Worm (Caenorhabditis elegans) whole organism, late embryonic: ENCODE measurements around the gene nhr-98.

Experiments used
- C08G9.2 ChIP-seq: sonication (generic microtip); optimal IDR thresholded peaks from 2 replicates; lab custom pipeline; 2016; ENCODE audit warnings: mild to moderate bottlenecking, missing genetic modification characterization, moderate library complexity, missing compliant biosample characterization
- C38D4.7 ChIP-seq: fragments of 200-800 bp; sonication (Bioruptor generic); optimal IDR thresholded peaks from 2 replicates; lab custom pipeline; 2018; ENCODE audit warnings: mild to moderate bottlenecking, missing genetic modification characterization, moderate library complexity, missing compliant biosample characterization
- F13H6.1 ChIP-seq: sonication (generic microtip); optimal IDR thresholded peaks from 2 replicates; lab custom pipeline; 2016; ENCODE audit warnings: missing genetic modification characterization, missing compliant biosample characterization
- K02D7.2 ChIP-seq: sonication (generic microtip); optimal IDR thresholded peaks from 2 replicates; lab custom pipeline; 2017; ENCODE audit warnings: mild to moderate bottlenecking, missing genetic modification characterization, missing compliant biosample characterization
- T23F11.4 ChIP-seq: fragments of 200-800 bp; sonication (Bioruptor generic); optimal IDR thresholded peaks from 2 replicates; lab custom pipeline; 2018; ENCODE audit warnings: mild to moderate bottlenecking, missing genetic modification characterization, missing compliant biosample characterization
- ama-1 ChIP-seq: fragments of 150-350 bp; optimal IDR thresholded peaks from 2 replicates; lab custom pipeline; 2014
- ceh-14 ChIP-seq: sonication (generic microtip); optimal IDR thresholded peaks from 2 replicates; lab custom pipeline; 2016; ENCODE audit warnings: missing genotype, missing genetic modification characterization, missing compliant biosample characterization
- ceh-18 ChIP-seq: sonication (generic microtip); optimal IDR thresholded peaks from 2 replicates; lab custom pipeline; 2016; ENCODE audit warnings: missing genetic modification characterization, missing compliant biosample characterization
- ceh-19 ChIP-seq: fragments of 200-800 bp; sonication (Bioruptor generic); optimal IDR thresholded peaks from 2 replicates; lab custom pipeline; 2018; ENCODE audit warnings: mild to moderate bottlenecking, missing genetic modification characterization, missing compliant biosample characterization
- ceh-2 ChIP-seq: sonication (generic microtip); optimal IDR thresholded peaks from 2 replicates; lab custom pipeline; 2016; ENCODE audit warnings: missing genotype, missing genetic modification characterization, missing compliant biosample characterization
- ceh-22 ChIP-seq: sonication (generic microtip); optimal IDR thresholded peaks from 2 replicates; lab custom pipeline; 2017; ENCODE audit warnings: missing biosample characterization, missing genetic modification characterization
- ceh-24 ChIP-seq: sonication (generic microtip); optimal IDR thresholded peaks from 2 replicates; lab custom pipeline; 2016; ENCODE audit warnings: mild to moderate bottlenecking, missing genetic modification characterization, missing compliant biosample characterization
- ceh-30 ChIP-seq: fragments of 150-350 bp; optimal IDR thresholded peaks from 2 replicates; lab custom pipeline; 2014; ENCODE audit warnings: missing biosample characterization, missing genetic modification characterization
- ceh-31 ChIP-seq: sonication (generic microtip); optimal IDR thresholded peaks from 2 replicates; lab custom pipeline; 2016; ENCODE audit warnings: missing genetic modification characterization, missing compliant biosample characterization
- ceh-45 ChIP-seq: fragments of 200-800 bp; sonication (Bioruptor generic); IDR thresholded peaks from 2 replicates; pipeline ENCODE4 v1.3.6; 2022; ENCODE audit warnings: missing genetic modification reagents, missing genetic modification characterization, missing compliant biosample characterization
- dve-1 ChIP-seq: sonication (generic microtip); optimal IDR thresholded peaks from 2 replicates; lab custom pipeline; 2017; ENCODE audit warnings: antibody characterized with exemption, mild to moderate bottlenecking, missing genetic modification characterization, missing compliant biosample characterization
- elt-2 ChIP-seq: sonication (generic microtip); optimal IDR thresholded peaks from 2 replicates; lab custom pipeline; 2016; ENCODE audit warnings: missing genetic modification reagents, missing genetic modification characterization, missing compliant biosample characterization
- ets-4 ChIP-seq: sonication (generic microtip); optimal IDR thresholded peaks from 2 replicates; lab custom pipeline; 2016; ENCODE audit warnings: missing genetic modification characterization, missing compliant biosample characterization
- eyg-1 ChIP-seq: sonication (generic microtip); optimal IDR thresholded peaks from 2 replicates; lab custom pipeline; 2016; ENCODE audit warnings: missing genotype, missing genetic modification characterization, missing compliant biosample characterization
- fkh-10 ChIP-seq: fragments of 150-350 bp; optimal IDR thresholded peaks from 2 replicates; lab custom pipeline; 2014; ENCODE audit warnings: missing biosample characterization, missing genetic modification reagents, missing genetic modification characterization
- fkh-6 ChIP-seq: sonication (generic microtip); optimal IDR thresholded peaks from 2 replicates; lab custom pipeline; 2016; ENCODE audit warnings: missing genetic modification characterization, missing compliant biosample characterization
- hlh-30 ChIP-seq: sonication (generic microtip); optimal IDR thresholded peaks from 2 replicates; lab custom pipeline; 2017; ENCODE audit warnings: antibody characterized with exemption, missing genetic modification characterization, missing compliant biosample characterization; ENCODE audit not compliant: insufficient read depth
- hlh-6 ChIP-seq: sonication (generic microtip); optimal IDR thresholded peaks from 2 replicates; lab custom pipeline; 2016; ENCODE audit warnings: missing genotype, missing genetic modification characterization, missing compliant biosample characterization
- lin-11 ChIP-seq: fragments of 200-800 bp; sonication (Bioruptor generic); optimal IDR thresholded peaks from 2 replicates; lab custom pipeline; 2018; ENCODE audit warnings: mild to moderate bottlenecking, missing genetic modification characterization, missing compliant biosample characterization
- mec-3 ChIP-seq: sonication (generic microtip); optimal IDR thresholded peaks from 2 replicates; lab custom pipeline; 2016; ENCODE audit warnings: borderline replicate concordance, missing genetic modification characterization, missing compliant biosample characterization
- nfya-1 ChIP-seq: sonication (generic microtip); optimal IDR thresholded peaks from 2 replicates; lab custom pipeline; 2017; ENCODE audit warnings: missing genetic modification characterization, mild to moderate bottlenecking, missing compliant biosample characterization, antibody characterized with exemption, moderate library complexity
- nhr-11 ChIP-seq: fragments of 150-350 bp; optimal IDR thresholded peaks from 2 replicates; lab custom pipeline; 2014; ENCODE audit warnings: missing biosample characterization, missing genetic modification characterization
- npax-4 ChIP-seq: sonication (generic microtip); optimal IDR thresholded peaks from 2 replicates; lab custom pipeline; 2016; ENCODE audit warnings: missing genetic modification characterization, missing compliant biosample characterization
- pat-9 ChIP-seq: fragments of 200-800 bp; sonication (Bioruptor generic); optimal IDR thresholded peaks from 2 replicates; lab custom pipeline; 2018; ENCODE audit warnings: mild to moderate bottlenecking, missing genetic modification characterization, moderate library complexity, missing compliant biosample characterization
- pax-1 ChIP-seq: fragments of 150-350 bp; optimal IDR thresholded peaks from 2 replicates; lab custom pipeline; 2014; ENCODE audit warnings: missing biosample characterization, missing genetic modification characterization
- pha-2 ChIP-seq: sonication (generic microtip); optimal IDR thresholded peaks from 2 replicates; lab custom pipeline; 2017; ENCODE audit warnings: mild to moderate bottlenecking, missing genetic modification characterization, missing compliant biosample characterization
- pha-4 ChIP-seq: fragments of 150-350 bp; optimal IDR thresholded peaks from 2 replicates; lab custom pipeline; 2018; ENCODE audit warnings: missing biosample characterization, missing genetic modification reagents, missing genetic modification characterization
- ref-2 ChIP-seq: sonication (generic microtip); optimal IDR thresholded peaks from 2 replicates; lab custom pipeline; 2016; ENCODE audit warnings: missing genetic modification characterization, missing compliant biosample characterization
- syd-9 ChIP-seq: sonication (generic microtip); optimal IDR thresholded peaks from 2 replicates; lab custom pipeline; 2016; ENCODE audit warnings: mild to moderate bottlenecking, missing genetic modification characterization, moderate library complexity, missing compliant biosample characterization
- tbx-2 ChIP-seq: sonication (generic microtip); optimal IDR thresholded peaks from 2 replicates; lab custom pipeline; 2016; ENCODE audit warnings: missing genetic modification characterization, missing compliant biosample characterization
- tbx-7 ChIP-seq: sonication (generic microtip); optimal IDR thresholded peaks from 2 replicates; lab custom pipeline; 2016; ENCODE audit warnings: missing genotype, missing genetic modification characterization, missing compliant biosample characterization
- ttx-3 ChIP-seq: sonication (generic microtip); optimal IDR thresholded peaks from 2 replicates; lab custom pipeline; 2016; ENCODE audit warnings: missing genetic modification reagents, missing genetic modification characterization, missing compliant biosample characterization
- unc-3 ChIP-seq, 2 experiments: fragments of 200-800 bp in 1 of 2; sonication (Bioruptor generic) in 1 of 2; sonication (generic microtip) in 1 of 2; conservative IDR thresholded peaks in 1 of 2; optimal IDR thresholded peaks in 1 of 2; 2 replicates each; pipeline versions ENCODE4 v1.3.6 to Lab custom; 2016 to 2022; ENCODE audit warnings: missing compliant biosample characterization in 2 of 2, missing genetic modification characterization in 2 of 2, missing genetic modification reagents in 1 of 2

The nhr-98 gene

ce11 chrV:439183-439749, 14.4 kb upstream of the nhr-98 start:
- TF ChIP-seq C38D4.7 (GFP tag; lab: Kevin White, UChicago) = no peak
- no peak for TF ChIP-seq ceh-2 (tag; lab: Kevin White, UChicago)
- TF ChIP-seq ref-2 (tag; lab: Kevin White, UChicago) = no peak
- no peak for TF ChIP-seq pax-1 (tag; lab: Kevin White, UChicago)
- no peak for TF ChIP-seq nfya-1 (tag; lab: Kevin White, UChicago)
- TF ChIP-seq pat-9 (tag; lab: Kevin White, UChicago) = no peak
- no peak for TF ChIP-seq elt-2 (tag; lab: Kevin White, UChicago)
- no peak for TF ChIP-seq mec-3 (tag; lab: Kevin White, UChicago)
- TF ChIP-seq ama-1 (lab: Kevin White, UChicago) = no peak
- TF ChIP-seq ets-4 (tag; lab: Kevin White, UChicago) = no peak
- TF ChIP-seq fkh-6 (tag; lab: Kevin White, UChicago) = no peak
- TF ChIP-seq pha-2 = no peak
- no peak for TF ChIP-seq eyg-1 (tag; lab: Kevin White, UChicago)
- no peak for TF ChIP-seq T23F11.4
- TF ChIP-seq ceh-22 (tag; lab: Kevin White, UChicago) = no peak
- TF ChIP-seq ceh-30 (tag; lab: Kevin White, UChicago) = no peak
- no peak for TF ChIP-seq lin-11 (tag; lab: Kevin White, UChicago)
- TF ChIP-seq ceh-14 (tag; lab: Kevin White, UChicago) = no peak
- TF ChIP-seq unc-3 (GFP tag; conservative IDR thresholded peaks at IDR 0.05; lab: Robert Waterston, UW) = no peak
- TF ChIP-seq unc-3 (tag; optimal IDR thresholded peaks at IDR 0.05; lab: Kevin White, UChicago) = no peak
- TF ChIP-seq K02D7.2 = no peak

- TF ChIP-seq pax-1 (tag; lab: Kevin White, UChicago) (no peak), hlh-6 (tag; lab: Kevin White, UChicago) (no peak), ceh-2 (tag; lab: Kevin White, UChicago) (no peak), ceh-24 (tag; lab: Kevin White, UChicago) (no peak), T23F11.4 (no peak), F13H6.1 (tag; lab: Kevin White, UChicago) (no peak), hlh-30 (tag; lab: Kevin White, UChicago) (no peak), ceh-18 (tag; lab: Kevin White, UChicago) (no peak), ceh-22 (tag; lab: Kevin White, UChicago) (no peak), ceh-31 (tag; lab: Kevin White, UChicago) (no peak), nhr-11 (tag; lab: Kevin White, UChicago) (no peak), C08G9.2 (tag; lab: Kevin White, UChicago) (no peak), ama-1 (lab: Kevin White, UChicago) (no peak)
Measured at ce11 chrV:440923-441322, 12.7 kb upstream of the nhr-98 start, which contains the start of gene B0554.7. TSS of gene B0554.7 (minus strand) at chrV:441023.

- TF ChIP-seq pat-9 (tag; lab: Kevin White, UChicago) = no peak
- TF ChIP-seq lin-11 (tag; lab: Kevin White, UChicago) = no peak
- no peak for TF ChIP-seq fkh-10 (GFP tag; lab: Kevin White, UChicago)
- no peak for TF ChIP-seq tbx-2 (tag; lab: Kevin White, UChicago)
Measured at ce11 chrV:443193-443592, 10.5 kb upstream of the nhr-98 start, which contains the start of gene srh-33. TSS of gene srh-33 (minus strand) at chrV:443293.

- TF ChIP-seq ceh-19 (GFP tag; lab: Kevin White, UChicago) (no peak), dve-1 (no peak), pha-4 (tag; lab: Kevin White, UChicago) (no peak), lin-11 (tag; lab: Kevin White, UChicago) (no peak), ref-2 (tag; lab: Kevin White, UChicago) (no peak), ttx-3 (no peak), ceh-45 (GFP tag; lab: Robert Waterston, UW) (no peak), npax-4 (tag; lab: Kevin White, UChicago) (no peak), T23F11.4 (no peak), ceh-2 (tag; lab: Kevin White, UChicago) (no peak), tbx-7 (tag; lab: Kevin White, UChicago) (no peak), fkh-10 (GFP tag; lab: Kevin White, UChicago) (no peak), nhr-11 (tag; lab: Kevin White, UChicago) (no peak), syd-9 (no peak), eyg-1 (tag; lab: Kevin White, UChicago) (no peak), ceh-31 (tag; lab: Kevin White, UChicago) (no peak)
- TF ChIP-seq, all 69 proteins: peak for 0
Measured at ce11 chrV:446574-446973, 7.1 kb upstream of the nhr-98 start, which contains the start of gene srh-34. TSS of gene srh-34 (minus strand) at chrV:446674.
